Worm (Caenorhabditis elegans) whole organism, L1 larva: Measurements from ENCODE around the gene ssu-2.

Experiments
- C04F5.9 ChIP-seq: sonication (generic microtip); optimal IDR thresholded peaks from 2 replicates; lab custom pipeline; 2016; ENCODE audit warnings: missing genetic modification characterization, missing compliant biosample characterization
- C34B4.2 ChIP-seq: sonication (generic microtip); optimal IDR thresholded peaks from 2 replicates; lab custom pipeline; 2017; ENCODE audit warnings: mild to moderate bottlenecking, missing genetic modification characterization, missing compliant biosample characterization
- aha-1 ChIP-seq: fragments of 150-350 bp; optimal IDR thresholded peaks from 2 replicates; lab custom pipeline; 2014; ENCODE audit warnings: missing biosample characterization, missing genetic modification characterization
- alr-1 ChIP-seq: fragments of 200-800 bp; sonication (Bioruptor generic); optimal IDR thresholded peaks from 2 replicates; lab custom pipeline; 2018; ENCODE audit warnings: borderline replicate concordance, mild to moderate bottlenecking, missing genetic modification characterization, missing compliant biosample characterization
- blmp-1 ChIP-seq: fragments of 150-350 bp; optimal IDR thresholded peaks from 2 replicates; lab custom pipeline; 2014; ENCODE audit warnings: missing biosample characterization, missing genetic modification characterization
- ceh-88 ChIP-seq: fragments of 200-800 bp; sonication (Bioruptor generic); IDR thresholded peaks from 2 replicates; pipeline ENCODE4 v1.3.6; 2022; ENCODE audit warnings: missing genetic modification characterization, missing compliant biosample characterization
- ces-1 ChIP-seq: fragments of 150-350 bp; optimal IDR thresholded peaks from 2 replicates; lab custom pipeline; 2014; ENCODE audit warnings: missing biosample characterization, missing genetic modification reagents, missing genetic modification characterization
- dsc-1 ChIP-seq: sonication (generic microtip); optimal IDR thresholded peaks from 2 replicates; lab custom pipeline; 2016; ENCODE audit warnings: mild to moderate bottlenecking, missing genetic modification characterization, missing compliant biosample characterization
- efl-1 ChIP-seq, 4 experiments: fragments of 150-350 bp; optimal IDR thresholded peaks in 3 of 4; peaks in 1 of 4; 1 replicate in 1 of 4; 2 replicates in 3 of 4; lab custom pipeline; 2014; ENCODE audit warnings: missing biosample characterization in 2 of 4, missing genetic modification characterization in 2 of 4, missing genetic modification reagents in 2 of 4
- elt-3 ChIP-seq, 6 experiments: fragments of 150-350 bp in 1 of 6; sonication (generic microtip); optimal IDR thresholded peaks; 2 replicates each; lab custom pipeline; 2017 to 2018; ENCODE audit warnings: missing biosample characterization in 6 of 6, missing genetic modification characterization in 6 of 6, inconsistent platforms in 1 of 6
- ets-5 ChIP-seq: fragments of 200-800 bp; sonication (Bioruptor generic); IDR thresholded peaks from 2 replicates; pipeline ENCODE4 v1.3.6; 2022; ENCODE audit warnings: missing genetic modification characterization, missing compliant biosample characterization
- hlh-4 ChIP-seq: sonication (generic microtip); optimal IDR thresholded peaks from 2 replicates; lab custom pipeline; 2016; ENCODE audit warnings: mild to moderate bottlenecking, missing genetic modification characterization, missing compliant biosample characterization
- lin-13 ChIP-seq: fragments of 150-350 bp; optimal IDR thresholded peaks from 2 replicates; lab custom pipeline; 2014; ENCODE audit warnings: missing biosample characterization, missing genetic modification reagents, missing genetic modification characterization
- lin-35 ChIP-seq, 2 experiments: fragments of 150-350 bp; optimal IDR thresholded peaks; 2 replicates each; lab custom pipeline; 2014; ENCODE audit warnings: missing biosample characterization in 2 of 2, missing genetic modification characterization in 2 of 2, missing genetic modification reagents in 2 of 2
- lin-39 ChIP-seq: fragments of 150-350 bp; optimal IDR thresholded peaks from 2 replicates; lab custom pipeline; 2014; ENCODE audit warnings: missing biosample characterization, missing genetic modification reagents, missing genetic modification characterization
- mdl-1 ChIP-seq, 2 experiments: fragments of 150-350 bp; optimal IDR thresholded peaks; 2 replicates each; lab custom pipeline; 2014 to 2017; ENCODE audit warnings: missing biosample characterization in 2 of 2, missing genetic modification characterization in 2 of 2, inconsistent platforms in 1 of 2
- mep-1 ChIP-seq: fragments of 150-350 bp; optimal IDR thresholded peaks from 2 replicates; lab custom pipeline; 2014; ENCODE audit warnings: missing biosample characterization, missing genetic modification characterization
- nhr-11 ChIP-seq: fragments of 150-350 bp; optimal IDR thresholded peaks from 2 replicates; lab custom pipeline; 2014; ENCODE audit warnings: missing biosample characterization, missing genetic modification characterization
- nhr-12 ChIP-seq: sonication (generic microtip); optimal IDR thresholded peaks from 2 replicates; lab custom pipeline; 2017; ENCODE audit warnings: missing biosample characterization, missing genetic modification characterization
- nhr-28 ChIP-seq: fragments of 150-350 bp; optimal IDR thresholded peaks from 2 replicates; lab custom pipeline; 2014; ENCODE audit warnings: missing biosample characterization, missing genetic modification characterization
- nhr-71 ChIP-seq: sonication (generic microtip); optimal IDR thresholded peaks from 2 replicates; lab custom pipeline; 2016; ENCODE audit warnings: mild to moderate bottlenecking, missing genetic modification characterization, moderate library complexity, missing compliant biosample characterization
- nhr-76 ChIP-seq: sonication (generic microtip); optimal IDR thresholded peaks from 2 replicates; lab custom pipeline; 2017; ENCODE audit warnings: missing biosample characterization, missing genetic modification characterization
- nhr-84 ChIP-seq: sonication (generic microtip); optimal IDR thresholded peaks from 2 replicates; lab custom pipeline; 2017; ENCODE audit warnings: missing biosample characterization, missing genetic modification characterization
- nhr-85 ChIP-seq: sonication (generic microtip); peaks from one replicate; lab custom pipeline; 2016; ENCODE audit warnings: missing genetic modification characterization, inconsistent platforms, missing compliant biosample characterization
- nhr-90 ChIP-seq: sonication (generic microtip); optimal IDR thresholded peaks from 2 replicates; lab custom pipeline; 2016; ENCODE audit warnings: mild to moderate bottlenecking, missing genetic modification characterization, missing compliant biosample characterization; ENCODE audit not compliant: poor library complexity
- snpc-4 ChIP-seq: fragments of 150-350 bp; optimal IDR thresholded peaks from 2 replicates; lab custom pipeline; 2014; ENCODE audit warnings: missing biosample characterization, missing genetic modification characterization
- snu-23 ChIP-seq: sonication (generic microtip); optimal IDR thresholded peaks from 2 replicates; lab custom pipeline; 2016; ENCODE audit warnings: missing genetic modification characterization, missing compliant biosample characterization
- tlp-1 ChIP-seq: fragments of 150-350 bp; optimal IDR thresholded peaks from 2 replicates; lab custom pipeline; 2014; ENCODE audit warnings: missing biosample characterization, missing genetic modification characterization

Gene ssu-2

ce11 chrIV:14384194-14384593 lies 23.1 kb downstream of the ssu-2 start:
- peak; percentile 50 for TF ChIP-seq blmp-1 (tag; lab: Kevin White, UChicago)
- TF ChIP-seq nhr-76 (tag; lab: Kevin White, UChicago): no peak

DNA sequence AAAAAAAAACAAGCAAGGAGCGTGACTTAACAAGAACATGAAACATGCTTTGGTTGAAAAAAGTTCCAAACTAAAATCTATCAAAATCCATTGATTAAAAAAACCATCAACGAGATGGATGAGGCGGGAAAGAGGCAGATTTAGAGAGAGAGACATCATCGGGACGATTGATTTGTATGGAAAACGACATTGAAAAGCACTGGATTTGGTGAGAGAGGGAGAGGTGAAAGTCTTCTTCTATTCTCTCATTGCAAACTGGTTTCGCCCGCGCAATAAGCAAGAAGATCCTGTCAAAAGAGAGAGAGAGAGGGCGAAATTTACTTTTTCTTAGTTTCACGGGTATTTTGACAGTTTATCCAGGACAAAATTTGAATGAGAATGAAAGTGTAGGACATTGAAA lies 24.1 kb downstream of the ssu-2 start:
- TF ChIP-seq efl-1 (optimal IDR thresholded peaks at IDR 0.05; lab: Kevin White, UChicago) (no peak), efl-1 (GFP tag; optimal IDR thresholded peaks at IDR 0.05 in 1 of 2; lab: Kevin White, UChicago) (no peak), blmp-1 (tag; lab: Kevin White, UChicago) (peak; percentile 99), nhr-85 (tag; lab: Kevin White, UChicago) (peak; percentile 46)

- no peak for TF ChIP-seq nhr-12
- TF ChIP-seq efl-1 (optimal IDR thresholded peaks at IDR 0.05; lab: Kevin White, UChicago): no peak
- peak in 1 of 2 experiments; percentile 80 for TF ChIP-seq efl-1 (GFP tag; optimal IDR thresholded peaks at IDR 0.05 in 1 of 2; lab: Kevin White, UChicago)
- TF ChIP-seq, all 84 proteins: peak for 1
Observed at ce11 chrIV:14387766-14388553, 26.9 kb downstream of the ssu-2 start.

DNA sequence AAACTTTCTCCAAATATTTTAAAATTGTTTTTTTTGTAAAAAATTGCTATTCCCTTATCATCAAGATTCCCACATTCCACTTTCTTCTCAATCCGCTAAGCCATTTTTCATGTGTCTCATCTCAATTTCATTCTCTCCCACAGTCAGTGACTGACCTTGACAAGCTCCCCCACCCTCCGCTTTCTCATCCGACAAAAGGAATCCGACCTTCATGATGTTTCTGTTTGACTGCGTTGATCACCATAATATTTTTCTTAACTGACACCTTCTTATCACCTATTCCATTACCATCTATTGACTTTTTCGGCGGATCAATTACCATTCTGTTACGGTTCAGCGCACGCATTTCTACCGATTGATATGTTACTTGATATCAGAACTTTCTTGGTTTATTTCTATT lies 28.0 kb downstream of the ssu-2 start:
- TF ChIP-seq nhr-11 (tag; lab: Kevin White, UChicago) (no peak), C04F5.9 (no peak), blmp-1 (tag; lab: Kevin White, UChicago) (peak; percentile 95), nhr-85 (tag; lab: Kevin White, UChicago) (peak; percentile 71), ceh-88 (no peak), mep-1 (peak; percentile 23), elt-3 (tag; optimal IDR thresholded peaks at IDR 0.05; lab: Kevin White, UChicago) (peak in 4 of 6 experiments; percentile 30 to 80 (median 50)), tlp-1 (no peak), snu-23 (GFP tag; lab: Kevin White, UChicago) (peak; percentile 47)

ce11 chrIV:14390023-14390614 lies 29.1 kb downstream of the ssu-2 start:
- TF ChIP-seq ets-5 (GFP tag; lab: Robert Waterston, UW) (no peak), lin-13 (GFP tag; lab: Kevin White, UChicago) (no peak), blmp-1 (tag; lab: Kevin White, UChicago) (peak; percentile 77), lin-35 (GFP tag; optimal IDR thresholded peaks at IDR 0.05; lab: Kevin White, UChicago) (no peak), nhr-85 (tag; lab: Kevin White, UChicago) (peak; percentile 62)

- no peak for TF ChIP-seq hlh-4 (tag; lab: Kevin White, UChicago)
Observed at ce11 chrIV:14391268-14391667, 30.2 kb downstream of the ssu-2 start.

DNA sequence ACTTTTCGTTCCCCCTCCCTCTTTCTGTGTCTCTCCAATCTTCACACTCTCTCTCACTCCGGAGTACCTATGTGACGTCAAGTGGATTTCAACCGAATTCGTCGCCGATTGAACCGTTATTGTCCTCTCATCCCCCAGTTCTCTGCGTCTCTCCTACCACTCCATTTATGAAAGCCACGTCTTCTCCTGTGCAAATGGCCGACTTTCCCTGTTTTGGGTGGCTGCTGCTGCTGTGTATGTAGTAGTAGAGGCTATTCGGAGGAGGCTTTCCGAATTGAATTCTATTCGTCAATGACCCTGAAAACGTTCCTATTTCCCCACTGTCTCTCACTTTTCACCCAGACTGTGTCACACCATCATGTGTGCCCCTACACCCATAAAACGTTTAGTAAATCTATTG lies 30.7 kb downstream of the ssu-2 start:
- TF ChIP-seq lin-35 (GFP tag; optimal IDR thresholded peaks at IDR 0.05; lab: Kevin White, UChicago) (no peak), snpc-4 (tag; lab: Kevin White, UChicago) (no peak), C34B4.2 (tag; lab: Kevin White, UChicago) (no peak), nhr-85 (tag; lab: Kevin White, UChicago) (peak; percentile 27), alr-1 (tag; lab: Kevin White, UChicago) (no peak), snu-23 (GFP tag; lab: Kevin White, UChicago) (peak; percentile 5), nhr-84 (tag; lab: Kevin White, UChicago) (no peak), nhr-11 (tag; lab: Kevin White, UChicago) (no peak), ceh-88 (no peak), aha-1 (no peak), blmp-1 (tag; lab: Kevin White, UChicago) (peak; percentile 95), C04F5.9 (no peak), mdl-1 (tag; optimal IDR thresholded peaks at IDR 0.05; lab: Kevin White, UChicago) (no peak)
- TF ChIP-seq, all 84 proteins: peak for 3

DNA sequence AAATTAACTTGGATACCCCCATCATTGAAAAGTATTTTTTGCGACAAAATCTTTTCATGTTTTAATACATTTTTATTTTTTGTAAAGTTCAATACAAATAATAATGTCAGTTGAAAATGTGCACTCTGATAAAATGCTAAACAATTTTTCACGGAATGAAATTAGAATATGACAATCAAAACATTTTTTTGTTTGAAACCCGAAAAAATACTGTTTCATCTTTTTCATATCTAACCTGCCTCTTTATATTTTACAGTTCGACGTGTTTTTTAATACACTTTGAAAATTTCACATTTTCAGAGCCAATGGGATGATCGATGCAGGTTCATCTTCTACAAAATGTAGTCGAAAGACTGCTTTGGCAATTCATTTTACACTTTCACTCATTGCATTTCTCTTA lies 32.8 kb downstream of the ssu-2 start, which contains the start of gene clc-8:
TSS of gene clc-8 (plus strand) at position 301 of the 400 bp plus-strand sequence.
- TF ChIP-seq nhr-28 (tag; lab: Kevin White, UChicago): no peak
- TF ChIP-seq nhr-90: no peak
- no peak for TF ChIP-seq dsc-1
- no peak for TF ChIP-seq efl-1 (optimal IDR thresholded peaks at IDR 0.05; lab: Kevin White, UChicago)
- peak in 1 of 2 experiments; percentile 7 for TF ChIP-seq efl-1 (GFP tag; optimal IDR thresholded peaks at IDR 0.05 in 1 of 2; lab: Kevin White, UChicago)
- TF ChIP-seq nhr-71 (tag; lab: Kevin White, UChicago): no peak
- TF ChIP-seq lin-39 (tag; lab: Kevin White, UChicago): no peak
- no peak for TF ChIP-seq ces-1 (GFP tag; lab: Kevin White, UChicago)
